Worm (Caenorhabditis elegans): Measurements from ENCODE around the gene Y57G11C.36.
"Not testable (repeated sequence)": the region's sequence is repeated elsewhere in the genome, so short reads cannot be mapped to it uniquely, and the experiment has no call there.

The Y57G11C.36 gene

ce11 chrIV:14747578-14748208 lies 25.9 kb downstream of the Y57G11C.36 start:
- TF ChIP-seq snpc-4 (GFP tag; optimal IDR thresholded peaks at IDR 0.05) = not testable (repeated sequence)
- TF ChIP-seq snpc-4 (tag; optimal IDR thresholded peaks at IDR 0.05) = peak in 2 of 4 experiments; percentile 81 to 94
- peak; percentile 90 for TF ChIP-seq attf-6 (GFP tag; IDR thresholded peaks at IDR 0.05)
- TF ChIP-seq egrh-3 (GFP tag; IDR thresholded peaks at IDR 0.05) = peak; percentile 51; the same call in 1 of the 2 replicates

ce11 chrIV:14741926-14742325 lies 31.7 kb downstream of the Y57G11C.36 start:
- TF ChIP-seq T26A5.8 (tag; optimal IDR thresholded peaks at IDR 0.05) = no peak
- no peak for TF ChIP-seq K11D2.4 (GFP tag; IDR thresholded peaks at IDR 0.05)
- no peak for TF ChIP-seq aptf-2 (GFP tag; conservative IDR thresholded peaks at IDR 0.05)
- TF ChIP-seq ztf-25 (GFP tag; IDR thresholded peaks at IDR 0.05) = no peak
- TF ChIP-seq lag-1 (GFP tag; IDR thresholded peaks at IDR 0.05) = no peak
- no peak for TF ChIP-seq F39B2.1 (GFP tag; IDR thresholded peaks at IDR 0.05)
- no peak for TF ChIP-seq somi-1 (GFP tag; optimal IDR thresholded peaks at IDR 0.05)
- TF ChIP-seq gei-17 (GFP tag; optimal IDR thresholded peaks at IDR 0.05) = no peak
- no peak for TF ChIP-seq snpc-1.1 (tag; optimal IDR thresholded peaks at IDR 0.05; ENCODE audit: insufficient read depth)
- TF ChIP-seq attf-6 (GFP tag; IDR thresholded peaks at IDR 0.05) = no peak
- TF ChIP-seq mxl-1 (tag; optimal IDR thresholded peaks at IDR 0.05) = no peak
- TF ChIP-seq cebp-2 (GFP tag; IDR thresholded peaks at IDR 0.05) = no peak
- TF ChIP-seq ekl-4 (GFP tag; IDR thresholded peaks at IDR 0.05) = no peak
- TF ChIP-seq F10E7.11 (tag; optimal IDR thresholded peaks at IDR 0.05) = no peak
- no peak for TF ChIP-seq tbp1 (GFP tag; optimal IDR thresholded peaks at IDR 0.05)
- TF ChIP-seq F52B5.7 (tag; optimal IDR thresholded peaks at IDR 0.05) = no peak
- no peak for TF ChIP-seq F22D6.2 (tag; optimal IDR thresholded peaks at IDR 0.05)

DNA sequence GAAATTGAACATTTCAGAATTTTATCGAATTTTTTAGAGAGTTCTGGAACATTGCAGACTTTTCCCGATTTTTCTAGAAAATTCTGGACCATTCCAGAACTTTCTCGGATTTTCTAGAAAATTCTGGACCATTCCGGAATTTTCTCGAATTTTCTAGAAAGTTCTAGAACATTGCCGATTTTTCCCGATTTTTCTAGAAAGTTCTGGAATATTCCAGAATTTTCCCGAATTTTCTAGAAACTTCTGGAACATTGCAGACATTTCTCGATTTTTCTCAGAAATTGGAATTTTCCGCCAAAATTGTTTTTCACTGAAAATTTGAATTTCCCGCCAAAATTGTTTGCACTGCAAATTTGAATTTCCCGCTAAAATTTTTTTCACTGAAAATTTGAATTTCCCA lies 33.4 kb downstream of the Y57G11C.36 start:
- TF ChIP-seq hsf-1 (GFP tag; IDR thresholded peaks at IDR 0.05) = peak; percentile 92

ce11 chrIV:14729272-14729671 lies 44.3 kb downstream of the Y57G11C.36 start:
- TF ChIP-seq nhr-90 (tag; optimal IDR thresholded peaks at IDR 0.05) = no peak
- no peak for TF ChIP-seq gei-17 (GFP tag; optimal IDR thresholded peaks at IDR 0.05)
- TF ChIP-seq pbrm-1 (GFP tag; IDR thresholded peaks at IDR 0.05) = no peak
- TF ChIP-seq F57C9.4 (tag; optimal IDR thresholded peaks at IDR 0.05) = no peak
- TF ChIP-seq ceh-100 (GFP tag; IDR thresholded peaks at IDR 0.05) = no peak
- no peak for TF ChIP-seq F10E7.11 (tag; optimal IDR thresholded peaks at IDR 0.05)
- TF ChIP-seq nhr-27 (tag; optimal IDR thresholded peaks at IDR 0.05) = no peak
- no peak for TF ChIP-seq F39B2.1 (GFP tag; IDR thresholded peaks at IDR 0.05)
- TF ChIP-seq Y95B8A.8 (GFP tag; IDR thresholded peaks at IDR 0.05) = no peak
- no peak for TF ChIP-seq madf-8 (GFP tag; conservative IDR thresholded peaks at IDR 0.05)
- TF ChIP-seq fkh-3 (tag; optimal IDR thresholded peaks at IDR 0.05) = no peak
- no peak for TF ChIP-seq ama-1 (optimal IDR thresholded peaks at IDR 0.05)
- no peak for TF ChIP-seq ama-1 (GFP tag; optimal IDR thresholded peaks at IDR 0.05)
- TF ChIP-seq somi-1 (GFP tag; optimal IDR thresholded peaks at IDR 0.05) = no peak

- no peak for TF ChIP-seq hrde-1 (tag; optimal IDR thresholded peaks at IDR 0.05; ENCODE audit: borderline replicate concordance)
- TF ChIP-seq snpc-4 (GFP tag; optimal IDR thresholded peaks at IDR 0.05) = no peak
- peak in 1 of 4 experiments; percentile 22 for TF ChIP-seq snpc-4 (tag; optimal IDR thresholded peaks at IDR 0.05)
These were observed 45.4 kb downstream of the Y57G11C.36 start, which contains the start of gene Y57G11C.42 for ce11 chrIV:14728225-14728624. TSS of gene Y57G11C.42 (plus strand) at chrIV:14728525.
